Worm (Caenorhabditis elegans): ENCODE measurements around the gene dhs-7.

Gene dhs-7

DNA sequence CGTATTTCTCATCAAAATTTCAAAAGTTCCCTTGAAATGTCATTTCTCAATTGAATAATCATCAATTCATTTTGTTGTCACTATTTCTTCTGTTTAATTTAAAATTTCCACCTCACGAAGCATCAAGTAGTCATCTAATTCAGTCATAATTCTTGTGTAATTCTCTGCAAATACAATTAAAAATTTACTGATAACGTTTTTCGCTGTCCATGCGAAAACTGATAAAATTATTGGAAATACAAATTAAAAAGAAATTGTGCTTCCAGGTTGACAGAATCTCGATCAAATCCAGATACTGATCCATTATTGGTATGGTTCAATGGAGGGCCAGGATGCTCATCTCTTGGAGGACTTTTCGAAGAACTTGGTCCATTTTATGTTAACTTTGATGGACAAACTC is 25.0 kb upstream of the dhs-7 start:
- TF ChIP-seq bed-2 (GFP tag; IDR thresholded peaks at IDR 0.05) = no peak
- TF ChIP-seq nhr-80 (tag; optimal IDR thresholded peaks at IDR 0.05) = peak; percentile 28
- TF ChIP-seq ztf-28 (GFP tag; IDR thresholded peaks at IDR 0.05) = no peak
- TF ChIP-seq rpc-1 (optimal IDR thresholded peaks at IDR 0.05) = no peak
- TF ChIP-seq rpc-1 (tag; optimal IDR thresholded peaks at IDR 0.05) = no peak
- no peak for TF ChIP-seq tbp1 (GFP tag; optimal IDR thresholded peaks at IDR 0.05)
- TF ChIP-seq rcor-1 (GFP tag; IDR thresholded peaks at IDR 0.05) = no peak
- no peak for TF ChIP-seq F22D6.2 (tag; optimal IDR thresholded peaks at IDR 0.05)
- TF ChIP-seq ZK185.1 (tag; optimal IDR thresholded peaks at IDR 0.05; ENCODE audit: poor library complexity, severe bottlenecking) = no peak

- peak; percentile 52 for TF ChIP-seq nhr-80 (tag; optimal IDR thresholded peaks at IDR 0.05)
- no peak for TF ChIP-seq snpc-3.4 (tag; optimal IDR thresholded peaks at IDR 0.05)
- TF ChIP-seq Y53G8AR.9 (GFP tag; conservative IDR thresholded peaks at IDR 0.05) = no peak
- no peak for TF ChIP-seq ccch-3 (GFP tag; optimal IDR thresholded peaks at IDR 0.05)
Measured at ce11 chrII:7232517-7232916, 24.3 kb upstream of the dhs-7 start, which contains the start of gene ctsa-3.1. Gene ctsa-3.1 (plus strand): TSS chrII:7232853.

DNA sequence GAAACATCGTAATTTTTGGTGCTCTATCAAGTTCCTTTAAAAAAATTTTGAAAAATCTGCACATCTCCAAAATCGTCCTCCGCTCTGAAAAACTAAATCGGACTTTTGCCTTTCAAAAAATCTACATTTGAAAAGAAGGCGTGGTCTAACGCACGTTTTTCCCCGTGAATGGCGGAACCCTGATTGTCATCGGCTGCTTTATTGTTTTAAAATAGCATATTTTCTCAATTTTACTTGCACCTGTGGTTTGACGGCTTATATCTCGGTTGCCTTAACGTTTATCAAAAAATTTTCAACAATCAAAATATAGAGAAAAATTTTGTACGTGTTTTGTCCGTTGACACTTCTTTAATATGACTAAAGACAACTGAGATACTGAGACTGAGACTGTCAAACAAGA is 23.7 kb upstream of the dhs-7 start:
- TF ChIP-seq him-1 (tag; optimal IDR thresholded peaks at IDR 0.05) (peak; percentile 35), unc-62 (GFP tag; optimal IDR thresholded peaks at IDR 0.05) (no peak), aptf-3 (GFP tag; IDR thresholded peaks at IDR 0.05) (no peak), snpc-1.1 (tag; optimal IDR thresholded peaks at IDR 0.05; ENCODE audit: insufficient read depth) (peak; percentile 89), rpc-1 (optimal IDR thresholded peaks at IDR 0.05) (no peak), rpc-1 (tag; optimal IDR thresholded peaks at IDR 0.05) (peak; percentile 25), attf-5 (GFP tag; optimal IDR thresholded peaks at IDR 0.05) (no peak), snpc-3.4 (tag; optimal IDR thresholded peaks at IDR 0.05) (peak; percentile 15), hmg-1.2 (GFP tag; IDR thresholded peaks at IDR 0.05) (peak; percentile 76), bed-2 (GFP tag; IDR thresholded peaks at IDR 0.05) (no peak), let-526 (GFP tag; IDR thresholded peaks at IDR 0.05) (no peak), D2030.7 (GFP tag; IDR thresholded peaks at IDR 0.05) (0 out of 2 replicates have a peak, but pooled peaks have one; percentile 21), fkh-3 (tag; optimal IDR thresholded peaks at IDR 0.05) (no peak), tbp1 (GFP tag; optimal IDR thresholded peaks at IDR 0.05) (peak; percentile 68), snpc-4 (GFP tag; optimal IDR thresholded peaks at IDR 0.05) (peak; percentile 81), snpc-4 (tag; optimal IDR thresholded peaks at IDR 0.05) (peak; percentile 90 to 93 (median 91))

DNA sequence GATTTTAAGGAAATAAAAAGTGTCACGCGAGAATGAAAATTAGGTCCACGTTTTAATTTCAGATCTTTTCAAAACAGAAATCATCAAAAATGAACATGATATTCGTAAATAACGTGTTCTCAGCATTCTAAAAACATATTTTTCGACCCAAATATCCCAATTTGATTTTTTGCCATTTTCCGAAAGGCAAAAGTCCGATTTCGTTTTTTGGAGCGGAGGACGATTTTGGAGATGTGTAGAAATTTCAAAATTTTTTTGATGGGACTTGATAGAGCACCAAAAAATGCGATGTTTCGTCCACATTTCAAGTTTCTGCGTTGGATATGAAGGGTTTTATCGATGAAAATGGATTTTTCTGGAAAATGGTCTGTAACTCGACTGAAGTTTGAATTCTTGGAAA is 22.4 kb upstream of the dhs-7 start:
- no peak for TF ChIP-seq ztf-6 (GFP tag; IDR thresholded peaks at IDR 0.05)
- TF ChIP-seq attf-3 (GFP tag; conservative IDR thresholded peaks at IDR 0.05) = no peak
- TF ChIP-seq die-1 (tag; optimal IDR thresholded peaks at IDR 0.05) = no peak
- no peak for TF ChIP-seq lin-26 (GFP tag; IDR thresholded peaks at IDR 0.05)
- no peak for TF ChIP-seq F55B11.4 (tag; optimal IDR thresholded peaks at IDR 0.05; ENCODE audit: borderline replicate concordance, insufficient read depth)
- TF ChIP-seq sea-2 (GFP tag; IDR thresholded peaks at IDR 0.05) = no peak
- TF ChIP-seq hrde-1 (tag; optimal IDR thresholded peaks at IDR 0.05; ENCODE audit: borderline replicate concordance) = no peak
- TF ChIP-seq athp-1 (tag; optimal IDR thresholded peaks at IDR 0.05) = no peak
- TF ChIP-seq nfya-1 (tag; optimal IDR thresholded peaks at IDR 0.05; ENCODE audit: borderline replicate concordance, insufficient read depth) = no peak
- TF ChIP-seq him-1 (tag; optimal IDR thresholded peaks at IDR 0.05) = no peak
- no peak for TF ChIP-seq snpc-3.4 (tag; optimal IDR thresholded peaks at IDR 0.05)
- TF ChIP-seq xnd-1 (tag; optimal IDR thresholded peaks at IDR 0.05) = no peak

All from whole organism, young adult.